Worm (Caenorhabditis elegans): ENCODE measurements around the gene aass-1.

Gene aass-1

ce11 chrIV:244843-245242 lies at the start of gene aass-1:
TSS of gene aass-1 (plus strand) at chrIV:245143.
- TF ChIP-seq unc-39 (tag; optimal IDR thresholded peaks at IDR 0.05): no peak
- TF ChIP-seq unc-62 (GFP tag; optimal IDR thresholded peaks at IDR 0.05): no peak
- TF ChIP-seq sma-3 (GFP tag; optimal IDR thresholded peaks at IDR 0.05): no peak
- TF ChIP-seq ztf-4 (tag; optimal IDR thresholded peaks at IDR 0.05): no peak
- no peak for TF ChIP-seq nhr-10 (tag; optimal IDR thresholded peaks at IDR 0.05)
- no peak for TF ChIP-seq Y55F3AM.14 (GFP tag; optimal IDR thresholded peaks at IDR 0.05)
- no peak for TF ChIP-seq skn-1 (tag; optimal IDR thresholded peaks at IDR 0.05)
- no peak for TF ChIP-seq dmd-4 (tag; optimal IDR thresholded peaks at IDR 0.05)
- TF ChIP-seq snpc-4 (tag; optimal IDR thresholded peaks at IDR 0.05): no peak

- TF ChIP-seq crh-2 (tag; optimal IDR thresholded peaks at IDR 0.05): no peak
- TF ChIP-seq snpc-4 (tag; optimal IDR thresholded peaks at IDR 0.05): no peak
- no peak for TF ChIP-seq nhr-25 (tag; optimal IDR thresholded peaks at IDR 0.05)
- no peak for TF ChIP-seq nhr-237 (tag; optimal IDR thresholded peaks at IDR 0.05)
- no peak for TF ChIP-seq F13H6.1 (tag; optimal IDR thresholded peaks at IDR 0.05)
- no peak for TF ChIP-seq nhr-11 (tag; optimal IDR thresholded peaks at IDR 0.05)
- TF ChIP-seq blmp-1 (tag; optimal IDR thresholded peaks at IDR 0.05; ENCODE audit: insufficient read depth): no peak
Measured at ce11 chrIV:202921-203652, 41.9 kb upstream of the aass-1 start, which contains the start of gene gfrp-1. TSS of gene gfrp-1 (plus strand) at chrIV:203602.

- TF ChIP-seq ztf-4 (tag; optimal IDR thresholded peaks at IDR 0.05) (no peak), nhr-77 (tag; optimal IDR thresholded peaks at IDR 0.05) (no peak), blmp-1 (tag; optimal IDR thresholded peaks at IDR 0.05; ENCODE audit: insufficient read depth) (no peak), nhr-21 (tag; optimal IDR thresholded peaks at IDR 0.05) (no peak), nhr-129 (tag; optimal IDR thresholded peaks at IDR 0.05) (no peak), sem-4 (tag; optimal IDR thresholded peaks at IDR 0.05) (no peak), C34F6.9 (tag; optimal IDR thresholded peaks at IDR 0.05) (no peak), dmd-4 (tag; optimal IDR thresholded peaks at IDR 0.05) (no peak), nhr-25 (tag; optimal IDR thresholded peaks at IDR 0.05) (no peak), nhr-6 (tag; optimal IDR thresholded peaks at IDR 0.05) (no peak), ztf-1 (GFP tag; conservative IDR thresholded peaks at IDR 0.05) (no peak), unc-55 (GFP tag; optimal IDR thresholded peaks at IDR 0.05) (no peak), nhr-12 (tag; optimal IDR thresholded peaks at IDR 0.05) (no peak)
Measured at ce11 chrIV:204998-205397, 39.9 kb upstream of the aass-1 start, which contains the start of gene coa-1. TSS of gene coa-1 (plus strand) at chrIV:205298.

- TF ChIP-seq gmeb-1 (tag; optimal IDR thresholded peaks at IDR 0.05) (no peak), nhr-129 (tag; optimal IDR thresholded peaks at IDR 0.05) (no peak), nhr-11 (tag; optimal IDR thresholded peaks at IDR 0.05) (no peak), skn-1 (tag; optimal IDR thresholded peaks at IDR 0.05) (no peak), C34F6.9 (tag; optimal IDR thresholded peaks at IDR 0.05) (no peak), elt-3 (tag; optimal IDR thresholded peaks at IDR 0.05) (no peak), ZK546.5 (tag; optimal IDR thresholded peaks at IDR 0.05) (no peak), peb-1 (tag; optimal IDR thresholded peaks at IDR 0.05) (no peak), snpc-4 (tag; optimal IDR thresholded peaks at IDR 0.05) (no peak)
Measured at ce11 chrIV:207885-208284, 37.1 kb upstream of the aass-1 start, which contains the start of gene Y38C1AA.1. TSS of gene Y38C1AA.1 (plus strand) at chrIV:208185.

- TF ChIP-seq lsy-2 (tag; optimal IDR thresholded peaks at IDR 0.05) (peak in 1 of 2 experiments; percentile 36), lin-39 (tag; optimal IDR thresholded peaks at IDR 0.05) (no peak), mbf-1 (tag; optimal IDR thresholded peaks at IDR 0.05) (no peak), ztf-11 (tag; optimal IDR thresholded peaks at IDR 0.05) (no peak), C34F6.9 (tag; optimal IDR thresholded peaks at IDR 0.05) (peak; percentile 27), sem-4 (tag; optimal IDR thresholded peaks at IDR 0.05) (no peak), R02D3.7 (tag; optimal IDR thresholded peaks at IDR 0.05) (no peak), nhr-129 (tag; optimal IDR thresholded peaks at IDR 0.05) (peak; percentile 48), elt-3 (tag; optimal IDR thresholded peaks at IDR 0.05) (no peak), alr-1 (tag; optimal IDR thresholded peaks at IDR 0.05) (no peak), ama-1 (optimal IDR thresholded peaks at IDR 0.05) (no peak), F13H6.1 (tag; optimal IDR thresholded peaks at IDR 0.05) (peak; percentile 34), zag-1 (tag; optimal IDR thresholded peaks at IDR 0.05) (no peak), gmeb-1 (tag; optimal IDR thresholded peaks at IDR 0.05) (peak; percentile 68), nhr-237 (tag; optimal IDR thresholded peaks at IDR 0.05) (no peak), sma-3 (GFP tag; optimal IDR thresholded peaks at IDR 0.05) (peak; percentile 57), mdl-1 (tag; optimal IDR thresholded peaks at IDR 0.05) (no peak), nhr-21 (tag; optimal IDR thresholded peaks at IDR 0.05) (no peak), Y55F3AM.14 (GFP tag; optimal IDR thresholded peaks at IDR 0.05) (no peak), nhr-12 (tag; optimal IDR thresholded peaks at IDR 0.05) (no peak), crh-2 (tag; optimal IDR thresholded peaks at IDR 0.05) (peak; percentile 53), blmp-1 (tag; optimal IDR thresholded peaks at IDR 0.05; ENCODE audit: insufficient read depth) (no peak), peb-1 (tag; optimal IDR thresholded peaks at IDR 0.05) (no peak), lin-11 (tag; optimal IDR thresholded peaks at IDR 0.05) (no peak), lin-13 (GFP tag; optimal IDR thresholded peaks at IDR 0.05) (peak; percentile 14), unc-62 (GFP tag; optimal IDR thresholded peaks at IDR 0.05) (no peak), ztf-4 (tag; optimal IDR thresholded peaks at IDR 0.05) (no peak), aly-2 (tag; optimal IDR thresholded peaks at IDR 0.05) (no peak), sma-9 (GFP tag; optimal IDR thresholded peaks at IDR 0.05) (no peak), sma-9 (tag; optimal IDR thresholded peaks at IDR 0.05) (no peak), ztf-1 (GFP tag; conservative IDR thresholded peaks at IDR 0.05) (no peak), unc-55 (GFP tag; optimal IDR thresholded peaks at IDR 0.05) (peak; percentile 43)
Measured at ce11 chrIV:210591-210990, 34.4 kb upstream of the aass-1 start.

All from whole organism, L2 larva.